Fruit fly (Drosophila melanogaster): Measurements from ENCODE around the gene CG6324.
A peak's percentile ranks its signal among the peaks of the same experiment; 100 is the strongest.

CG6324 gene

dm6 chrX:15511399-15511798, 35.5 kb downstream of the CG6324 start:
- TF ChIP-seq cic (GFP tag; optimal IDR thresholded peaks at IDR 0.05) = no peak
- peak; percentile 15 for TF ChIP-seq tj (GFP tag; optimal IDR thresholded peaks at IDR 0.05)
- TF ChIP-seq CG12768 (GFP tag; optimal IDR thresholded peaks at IDR 0.05) = no peak
- no peak for TF ChIP-seq CG33017 (tag; optimal IDR thresholded peaks at IDR 0.05)
- peak; percentile 40 for TF ChIP-seq bab1 (GFP tag; optimal IDR thresholded peaks at IDR 0.05)
- TF ChIP-seq Hr96 (GFP tag; optimal IDR thresholded peaks at IDR 0.05) = peak; percentile 20
- TF ChIP-seq kay (GFP tag; ENCODE audit: borderline replicate concordance) = no peak
- TF ChIP-seq Mnt (GFP tag; optimal IDR thresholded peaks at IDR 0.05) = no peak
- TF ChIP-seq toe (GFP tag; optimal IDR thresholded peaks at IDR 0.05) = no peak
- TF ChIP-seq cnc (optimal IDR thresholded peaks at IDR 0.05) = no peak
- no peak for TF ChIP-seq Clk (GFP tag; optimal IDR thresholded peaks at IDR 0.05)
- peak; percentile 24 for TF ChIP-seq CG14711 (tag; optimal IDR thresholded peaks at IDR 0.05)
- TF ChIP-seq Crg-1 (GFP tag; optimal IDR thresholded peaks at IDR 0.05) = peak; percentile 1
- TF ChIP-seq CG7045 (GFP tag; optimal IDR thresholded peaks at IDR 0.05) = no peak
- TF ChIP-seq CG7101 (tag; optimal IDR thresholded peaks at IDR 0.05) = peak; percentile 1
- no peak for TF ChIP-seq ovo (GFP tag; optimal IDR thresholded peaks at IDR 0.05)
- TF ChIP-seq CG5204 (GFP tag; optimal IDR thresholded peaks at IDR 0.05) = peak; percentile 26
- peak; percentile 47 for TF ChIP-seq CG11617 (GFP tag; optimal IDR thresholded peaks at IDR 0.05)
- TF ChIP-seq pad (GFP tag; optimal IDR thresholded peaks at IDR 0.05) = no peak
- TF ChIP-seq CG1620 (GFP tag; optimal IDR thresholded peaks at IDR 0.05) = no peak

- TF ChIP-seq cic (GFP tag; optimal IDR thresholded peaks at IDR 0.05) (no peak), Hr96 (GFP tag; optimal IDR thresholded peaks at IDR 0.05) (no peak), CG1620 (GFP tag; optimal IDR thresholded peaks at IDR 0.05) (no peak), tj (GFP tag; optimal IDR thresholded peaks at IDR 0.05) (peak; percentile 14), CG33017 (tag; optimal IDR thresholded peaks at IDR 0.05) (no peak), CG7101 (tag; optimal IDR thresholded peaks at IDR 0.05) (no peak), CG12768 (GFP tag; optimal IDR thresholded peaks at IDR 0.05) (no peak)
These were observed 46.7 kb downstream of the CG6324 start for dm6 chrX:15522426-15523153.

- TF ChIP-seq tj (GFP tag; optimal IDR thresholded peaks at IDR 0.05) = no peak
- peak; percentile 7 for TF ChIP-seq CG7101 (tag; optimal IDR thresholded peaks at IDR 0.05)
These were observed 53.3 kb downstream of the CG6324 start for dm6 chrX:15529197-15529596.

dm6 chrX:15529958-15530357, 54.1 kb downstream of the CG6324 start:
- TF ChIP-seq Mnt (GFP tag; optimal IDR thresholded peaks at IDR 0.05) = no peak
- no peak for TF ChIP-seq pad (GFP tag; optimal IDR thresholded peaks at IDR 0.05)
- TF ChIP-seq tj (GFP tag; optimal IDR thresholded peaks at IDR 0.05) = no peak

dm6 chrX:15530369-15530768, 54.5 kb downstream of the CG6324 start:
- TF ChIP-seq cic (GFP tag; optimal IDR thresholded peaks at IDR 0.05) (no peak), cnc (optimal IDR thresholded peaks at IDR 0.05) (no peak), CG7101 (tag; optimal IDR thresholded peaks at IDR 0.05) (no peak), kay (GFP tag; ENCODE audit: borderline replicate concordance) (no peak), ovo (GFP tag; optimal IDR thresholded peaks at IDR 0.05) (no peak), Clk (GFP tag; optimal IDR thresholded peaks at IDR 0.05) (no peak), CG33017 (tag; optimal IDR thresholded peaks at IDR 0.05) (no peak), toe (GFP tag; optimal IDR thresholded peaks at IDR 0.05) (no peak), CG12768 (GFP tag; optimal IDR thresholded peaks at IDR 0.05) (no peak), CG1620 (GFP tag; optimal IDR thresholded peaks at IDR 0.05) (no peak), CG5204 (GFP tag; optimal IDR thresholded peaks at IDR 0.05) (peak; percentile 24), CG7045 (GFP tag; optimal IDR thresholded peaks at IDR 0.05) (no peak), tj (GFP tag; optimal IDR thresholded peaks at IDR 0.05) (no peak), pad (GFP tag; optimal IDR thresholded peaks at IDR 0.05) (no peak), CG11617 (GFP tag; optimal IDR thresholded peaks at IDR 0.05) (no peak), Mnt (GFP tag; optimal IDR thresholded peaks at IDR 0.05) (no peak), bab1 (GFP tag; optimal IDR thresholded peaks at IDR 0.05) (no peak), CG14711 (tag; optimal IDR thresholded peaks at IDR 0.05) (peak; percentile 4), Crg-1 (GFP tag; optimal IDR thresholded peaks at IDR 0.05) (no peak), Hr96 (GFP tag; optimal IDR thresholded peaks at IDR 0.05) (peak; percentile 16)
